Fruit fly (Drosophila melanogaster) whole organism, embryonic: ENCODE measurements around the gene CHES-1-like.
A peak's percentile ranks its signal among the peaks of the same experiment; 100 is the strongest.

Experiments used
- BEAF-32 ChIP-seq: fragments of 200-800 bp; sonication (Bioruptor generic); optimal IDR thresholded peaks from 3 replicates; lab custom pipeline; 2017; ENCODE audit warnings: missing biosample characterization, missing genetic modification characterization, mild to moderate bottlenecking, moderate library complexity, missing genetic modification reagents
- CG12391 ChIP-seq: fragments of 200-800 bp; sonication (Bioruptor generic); optimal IDR thresholded peaks from 3 replicates; lab custom pipeline; 2018; ENCODE audit warnings: missing biosample characterization, mild to moderate bottlenecking, missing genetic modification characterization, moderate library complexity
- CG17385 ChIP-seq: fragments of 200-800 bp; sonication (Bioruptor generic); optimal IDR thresholded peaks from 3 replicates; lab custom pipeline; 2018; ENCODE audit warnings: missing biosample characterization, mild to moderate bottlenecking, missing genetic modification characterization
- CG33213 ChIP-seq: fragments of 200-800 bp; sonication (Bioruptor generic); optimal IDR thresholded peaks from 3 replicates; lab custom pipeline; 2016; ENCODE audit warnings: missing biosample characterization, missing genetic modification characterization
- CG7839 ChIP-seq: fragments of 200-800 bp; sonication (Bioruptor generic); optimal IDR thresholded peaks from 3 replicates; lab custom pipeline; 2018; ENCODE audit warnings: missing biosample characterization, mild to moderate bottlenecking, missing genetic modification characterization, moderate library complexity
- E2f2 ChIP-seq: fragments of 200-800 bp; sonication (Bioruptor generic); IDR thresholded peaks from 2 replicates; pipeline ENCODE4 v1.3.6; 2022; ENCODE audit warnings: missing biosample characterization, missing genetic modification characterization
- Hsf ChIP-seq: fragments of 200-800 bp; sonication (Bioruptor generic); optimal IDR thresholded peaks from 3 replicates; lab custom pipeline; 2016; ENCODE audit warnings: missing biosample characterization, missing genetic modification characterization
- Myb ChIP-seq: fragments of 200-800 bp; sonication (Bioruptor generic); optimal IDR thresholded peaks from 2 replicates; lab custom pipeline; 2016; ENCODE audit warnings: missing biosample characterization, missing genetic modification characterization
- NfI ChIP-seq: fragments of 200-800 bp; sonication (Bioruptor generic); optimal IDR thresholded peaks from 3 replicates; lab custom pipeline; 2018; ENCODE audit warnings: missing biosample characterization, mild to moderate bottlenecking, missing genetic modification characterization, moderate library complexity
- ham ChIP-seq: fragments of 200-800 bp; sonication (Bioruptor generic); IDR thresholded peaks from 2 replicates; pipeline ENCODE4 v1.3.6; 2022; ENCODE audit warnings: missing biosample characterization, missing genetic modification characterization
- wek ChIP-seq: fragments of 200-800 bp; sonication (Bioruptor generic); optimal IDR thresholded peaks from 3 replicates; lab custom pipeline; 2018; ENCODE audit warnings: missing biosample characterization, mild to moderate bottlenecking, missing genetic modification characterization, moderate library complexity
- zen2 ChIP-seq: fragments of 200-800 bp; sonication (Bioruptor generic); IDR thresholded peaks from 3 replicates; pipeline ENCODE4 v1.3.6; 2022; ENCODE audit warnings: missing biosample characterization, missing genetic modification characterization; ENCODE audit not compliant: partially characterized antibody

DNA sequence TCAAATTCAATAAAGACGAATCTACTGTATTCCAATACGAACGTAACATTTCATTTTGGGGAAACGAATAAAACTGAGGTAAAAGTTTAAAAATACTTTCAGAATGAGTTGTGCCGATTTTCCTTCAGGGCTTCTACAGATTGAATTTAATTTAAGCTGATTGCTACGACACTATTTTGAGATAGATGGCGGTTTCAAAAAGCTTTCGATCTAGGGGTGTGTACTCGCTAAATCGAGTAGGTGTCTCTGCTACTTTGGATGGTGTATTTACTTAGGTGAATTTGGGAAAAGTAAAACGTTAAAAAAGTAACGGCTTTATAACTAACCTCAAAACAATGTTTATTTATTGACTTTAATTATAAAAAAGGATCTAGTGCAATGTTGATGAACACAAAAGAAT is 30.4 kb downstream of the CHES-1-like start:
- TF ChIP-seq CG17385: no peak
- peak; percentile 21 for TF ChIP-seq BEAF-32 (GFP tag; lab: Kevin White, UChicago)
- TF ChIP-seq wek (GFP tag; lab: Kevin White, UChicago): no peak
- peak; percentile 49 for TF ChIP-seq E2f2 (GFP tag; lab: Robert Waterston, UW)
- peak; percentile 98 for TF ChIP-seq Myb
- TF ChIP-seq zen2 (GFP tag; lab: Robert Waterston, UW): no peak
- no peak for TF ChIP-seq NfI (GFP tag; lab: Kevin White, UChicago)
- TF ChIP-seq CG33213 (GFP tag; lab: Kevin White, UChicago): peak; percentile 42
- peak; percentile 1 for TF ChIP-seq CG12391
- TF ChIP-seq CG7839 (tag; lab: Kevin White, UChicago): no peak
- TF ChIP-seq Hsf: no peak
- TF ChIP-seq ham (GFP tag; lab: Robert Waterston, UW): no peak
